Fruit fly (Drosophila melanogaster): ENCODE results near the gene tty.

tty gene

dm6 chrX:21373659-21374426 is 34.4 kb upstream of the tty start, which contains the start of gene slgA (continued):
- TF ChIP-seq CG8924 (tag; optimal IDR thresholded peaks at IDR 0.05) (no peak), gsb (GFP tag; IDR thresholded peaks at IDR 0.05) (peak; percentile 26; the same call in 1 of the 2 replicates), CG17361 (GFP tag; IDR thresholded peaks at IDR 0.05) (peak; percentile 23; the same call in 1 of the 3 replicates), CkIIα-i1 (GFP tag; IDR thresholded peaks at IDR 0.05) (no peak), CG17385 (GFP tag; optimal IDR thresholded peaks at IDR 0.05) (peak; percentile 2), CG9876 (GFP tag; optimal IDR thresholded peaks at IDR 0.05) (peak; percentile 19), lmd (GFP tag; IDR thresholded peaks at IDR 0.05) (peak; percentile 44; the same call in 1 of the 2 replicates), CG12104 (GFP tag; optimal IDR thresholded peaks at IDR 0.05) (peak; percentile 5), zen (tag; optimal IDR thresholded peaks at IDR 0.05) (no peak), stwl (tag; optimal IDR thresholded peaks at IDR 0.05) (peak; percentile 77), ems (GFP tag; optimal IDR thresholded peaks at IDR 0.05) (no peak), salm (tag; optimal IDR thresholded peaks at IDR 0.05) (no peak), CG5245 (GFP tag; optimal IDR thresholded peaks at IDR 0.05) (no peak), odd (GFP tag; optimal IDR thresholded peaks at IDR 0.05) (no peak), scrt (GFP tag; optimal IDR thresholded peaks at IDR 0.05) (no peak), CG7745 (tag; optimal IDR thresholded peaks at IDR 0.05) (no peak), CG10431 (GFP tag; optimal IDR thresholded peaks at IDR 0.05) (no peak), dmrt99B (tag; optimal IDR thresholded peaks at IDR 0.05) (no peak), NK7.1 (GFP tag; optimal IDR thresholded peaks at IDR 0.05) (no peak), CG4328 (GFP tag; optimal IDR thresholded peaks at IDR 0.05) (no peak), HLH4C (GFP tag; IDR thresholded peaks at IDR 0.05; ENCODE audit: partially characterized antibody) (peak; percentile 52; the same call in 1 of the 3 replicates), unc-4 (GFP tag; IDR thresholded peaks at IDR 0.05; ENCODE audit: partially characterized antibody) (peak; percentile 63), trem (tag; optimal IDR thresholded peaks at IDR 0.05) (peak; percentile 44), emc (GFP tag; optimal IDR thresholded peaks at IDR 0.05) (no peak), pb (GFP tag; optimal IDR thresholded peaks at IDR 0.05) (peak; percentile 15), Pdp1 (GFP tag; optimal IDR thresholded peaks at IDR 0.05) (peak in 1 of 2 experiments; percentile 30), CG3281 (GFP tag; optimal IDR thresholded peaks at IDR 0.05) (peak; percentile 35), ewg (GFP tag; optimal IDR thresholded peaks at IDR 0.05) (peak; percentile 13), da (GFP tag; optimal IDR thresholded peaks at IDR 0.05) (no peak), Abd-B (GFP tag; optimal IDR thresholded peaks at IDR 0.05) (no peak), HmgZ (tag; optimal IDR thresholded peaks at IDR 0.05) (peak; percentile 78), CG33557 (GFP tag; optimal IDR thresholded peaks at IDR 0.05) (no peak), Dp (GFP tag; optimal IDR thresholded peaks at IDR 0.05) (peak; percentile 80), CG7963 (GFP tag; IDR thresholded peaks at IDR 0.05; ENCODE audit: partially characterized antibody) (peak; percentile 49; the same call in 1 of the 3 replicates), org-1 (GFP tag; optimal IDR thresholded peaks at IDR 0.05) (no peak), CG13424 (tag; optimal IDR thresholded peaks at IDR 0.05) (no peak), CG14014 (GFP tag; IDR thresholded peaks at IDR 0.05) (no peak), fd96Cb (tag; optimal IDR thresholded peaks at IDR 0.05) (no peak), C15 (GFP tag; IDR thresholded peaks at IDR 0.05) (no peak), dimm (GFP tag; IDR thresholded peaks at IDR 0.05) (no peak), CG13775 (GFP tag; optimal IDR thresholded peaks at IDR 0.05) (peak; percentile 8), CG30020 (tag; optimal IDR thresholded peaks at IDR 0.05) (peak; percentile 9), nau (GFP tag; optimal IDR thresholded peaks at IDR 0.05) (no peak), B-H2 (GFP tag; optimal IDR thresholded peaks at IDR 0.05) (peak; percentile 53), jumu (GFP tag; optimal IDR thresholded peaks at IDR 0.05) (peak; percentile 43), exex (tag; optimal IDR thresholded peaks at IDR 0.05) (no peak), GATAe (GFP tag; conservative IDR thresholded peaks at IDR 0.05) (peak; percentile 95), kni (GFP tag; optimal IDR thresholded peaks at IDR 0.05) (no peak)
